Worm (Caenorhabditis elegans): Measurements from ENCODE around the gene ttr-20.

DNA sequence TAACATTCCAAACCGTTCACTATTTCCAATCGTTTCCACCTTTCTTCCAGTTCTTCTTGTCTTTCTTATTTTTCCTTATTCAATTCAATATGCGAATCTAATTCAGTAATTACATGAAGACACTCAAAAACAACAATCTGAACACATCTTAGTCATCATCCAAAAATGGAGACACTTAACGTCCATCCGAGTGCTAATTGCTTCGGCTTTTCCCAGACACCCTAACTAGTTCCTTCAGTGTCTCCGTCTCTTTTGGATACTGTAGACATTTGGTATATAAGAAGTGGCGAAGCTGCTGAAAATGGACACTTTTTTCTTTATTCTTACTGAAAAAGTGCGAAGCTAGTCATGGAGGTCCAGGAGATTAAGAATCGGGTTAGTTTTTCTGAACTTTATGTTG lies 16.4 kb downstream of the ttr-20 start, which contains the start of gene col-33:
- TF ChIP-seq ama-1 (optimal IDR thresholded peaks at IDR 0.05), result no peak
- TF ChIP-seq ama-1 (GFP tag; optimal IDR thresholded peaks at IDR 0.05), result no peak
- TF ChIP-seq ceh-79 (tag; optimal IDR thresholded peaks at IDR 0.05), result no peak
- TF ChIP-seq pha-4 (tag; optimal IDR thresholded peaks at IDR 0.05), result no peak
- TF ChIP-seq efl-1 (GFP tag; optimal IDR thresholded peaks at IDR 0.05), result no peak
- TF ChIP-seq sdz-38 (tag; optimal IDR thresholded peaks at IDR 0.05), result no peak
- TF ChIP-seq nfya-1 (tag; optimal IDR thresholded peaks at IDR 0.05; ENCODE audit: borderline replicate concordance, insufficient read depth), result no peak
- TF ChIP-seq lin-35 (GFP tag; optimal IDR thresholded peaks at IDR 0.05), result no peak
- TF ChIP-seq ztf-6 (GFP tag; IDR thresholded peaks at IDR 0.05), result no peak
- no peak for TF ChIP-seq F23B12.7 (tag; optimal IDR thresholded peaks at IDR 0.05; ENCODE audit: insufficient read depth)
